Fruit fly (Drosophila melanogaster) whole organism, embryonic: ENCODE measurements around the gene CG7611.
A peak's percentile ranks its signal among the peaks of the same experiment; 100 is the strongest.

Experiments used
- Bdp1 ChIP-seq: fragments of 200-800 bp; sonication (Bioruptor generic); optimal IDR thresholded peaks from 3 replicates; lab custom pipeline; 2016; ENCODE audit warnings: missing biosample characterization, missing genetic modification characterization
- Bgb ChIP-seq: fragments of 200-800 bp; sonication (Bioruptor generic); IDR thresholded peaks from 2 replicates; pipeline ENCODE4 v1.3.6; 2022; ENCODE audit warnings: missing biosample characterization, missing genetic modification characterization; ENCODE audit not compliant: partially characterized antibody
- CG10147 ChIP-seq: fragments of 200-800 bp; sonication (Bioruptor generic); optimal IDR thresholded peaks from 2 replicates; lab custom pipeline; 2019; ENCODE audit warnings: missing biosample characterization, mild to moderate bottlenecking, missing genetic modification characterization, moderate library complexity
- CG11085 ChIP-seq: fragments of 200-800 bp; sonication (Bioruptor generic); IDR thresholded peaks from 2 replicates; pipeline ENCODE4 v1.3.6; 2022; ENCODE audit warnings: missing biosample characterization, missing genetic modification characterization
- CG1233 ChIP-seq: fragments of 200-800 bp; sonication (Bioruptor generic); optimal IDR thresholded peaks from 4 replicates; lab custom pipeline; 2018; ENCODE audit warnings: missing biosample characterization, mild to moderate bottlenecking, missing genetic modification characterization
- CG12659 ChIP-seq: fragments of 200-800 bp; sonication (Bioruptor generic); optimal IDR thresholded peaks from 3 replicates; lab custom pipeline; 2017; ENCODE audit warnings: mild to moderate bottlenecking, missing biosample characterization, missing genetic modification reagents, missing genetic modification characterization
- CG12769 ChIP-seq: fragments of 200-800 bp; sonication (Bioruptor generic); optimal IDR thresholded peaks from 2 replicates; lab custom pipeline; 2019; ENCODE audit warnings: missing biosample characterization, mild to moderate bottlenecking, missing genetic modification characterization, moderate library complexity
- CG17186 ChIP-seq: fragments of 200-800 bp; sonication (Bioruptor generic); optimal IDR thresholded peaks from 3 replicates; lab custom pipeline; 2017; ENCODE audit warnings: missing biosample characterization, missing genetic modification reagents, missing genetic modification characterization
- CG17802 ChIP-seq: fragments of 200-800 bp; sonication (Bioruptor generic); optimal IDR thresholded peaks from 2 replicates; lab custom pipeline; 2018; ENCODE audit warnings: missing biosample characterization, mild to moderate bottlenecking, missing genetic modification characterization, moderate library complexity
- CG17829 ChIP-seq: fragments of 200-800 bp; optimal IDR thresholded peaks from 2 replicates; lab custom pipeline; 2019; ENCODE audit warnings: missing biosample characterization, mild to moderate bottlenecking, missing genetic modification characterization, moderate library complexity
- CG18476 ChIP-seq: fragments of 200-800 bp; sonication (Bioruptor generic); optimal IDR thresholded peaks from 2 replicates; lab custom pipeline; 2016; ENCODE audit warnings: missing biosample characterization, mild to moderate bottlenecking, missing genetic modification characterization
- CG30020 ChIP-seq: fragments of 200-800 bp; optimal IDR thresholded peaks from 2 replicates; lab custom pipeline; 2019; ENCODE audit warnings: missing biosample characterization, mild to moderate bottlenecking, missing genetic modification characterization, moderate library complexity
- CG3065 ChIP-seq: fragments of 200-800 bp; sonication (Bioruptor generic); optimal IDR thresholded peaks from 2 replicates; lab custom pipeline; 2016; ENCODE audit warnings: missing biosample characterization, missing genetic modification characterization
- CG32767 ChIP-seq: fragments of 200-800 bp; sonication (Bioruptor generic); IDR thresholded peaks from 2 replicates; pipeline ENCODE4 v1.3.6; 2022; ENCODE audit warnings: missing biosample characterization, missing genetic modification characterization
- CG33557 ChIP-seq: fragments of 200-800 bp; sonication (Bioruptor generic); optimal IDR thresholded peaks from 2 replicates; lab custom pipeline; 2019; ENCODE audit warnings: missing biosample characterization, mild to moderate bottlenecking, missing genetic modification characterization, moderate library complexity
- CG42726 ChIP-seq: fragments of 200-800 bp; sonication (Bioruptor generic); IDR thresholded peaks from 2 replicates; pipeline ENCODE4 v1.3.6; 2022; ENCODE audit warnings: missing biosample characterization, missing genetic modification characterization; ENCODE audit not compliant: partially characterized antibody
- CG4617 ChIP-seq: fragments of 200-800 bp; sonication (Bioruptor generic); optimal IDR thresholded peaks from 3 replicates; lab custom pipeline; 2016; ENCODE audit warnings: missing biosample characterization, missing genetic modification characterization, borderline replicate concordance
- CG8388 ChIP-seq: fragments of 200-800 bp; sonication (Bioruptor generic); optimal IDR thresholded peaks from 2 replicates; lab custom pipeline; 2019; ENCODE audit warnings: missing biosample characterization, mild to moderate bottlenecking, missing genetic modification characterization, moderate library complexity
- Ets65A ChIP-seq: fragments of 200-800 bp; sonication (Bioruptor generic); peaks from one replicate; lab custom pipeline; 2016; ENCODE audit warnings: missing biosample characterization, missing genetic modification characterization
- Gug ChIP-seq: fragments of 200-800 bp; sonication (Bioruptor generic); IDR thresholded peaks from 4 replicates; pipeline ENCODE4 v1.3.6; 2022; ENCODE audit warnings: missing biosample characterization, missing genetic modification characterization
- HHEX ChIP-seq: fragments of 200-800 bp; sonication (Bioruptor generic); optimal IDR thresholded peaks from 3 replicates; lab custom pipeline; 2017; ENCODE audit warnings: missing biosample characterization, mild to moderate bottlenecking, missing genetic modification characterization, missing genetic modification reagents
- Hmr ChIP-seq: fragments of 200-800 bp; sonication (Bioruptor generic); optimal IDR thresholded peaks from 3 replicates; lab custom pipeline; 2017; ENCODE audit warnings: mild to moderate bottlenecking, missing biosample characterization, missing genetic modification reagents, missing genetic modification characterization
- Hr78 ChIP-seq, 2 experiments: fragments of 200-800 bp in 1 of 2; fragments of >200 bp in 1 of 2; sonication (Bioruptor generic) in 1 of 2; optimal IDR thresholded peaks; 2 replicates each; lab custom pipeline; 2017 to 2019; ENCODE audit warnings: missing biosample characterization in 2 of 2, missing genetic modification characterization in 2 of 2, mild to moderate bottlenecking in 1 of 2, moderate library complexity in 1 of 2
- Jarid2 ChIP-seq: fragments of 200-800 bp; sonication (Bioruptor generic); optimal IDR thresholded peaks from 3 replicates; lab custom pipeline; 2017; ENCODE audit warnings: mild to moderate bottlenecking, missing biosample characterization, missing genetic modification reagents, missing genetic modification characterization
- Lhr ChIP-seq: fragments of 200-800 bp; sonication (Bioruptor generic); optimal IDR thresholded peaks from 3 replicates; lab custom pipeline; 2017; ENCODE audit warnings: mild to moderate bottlenecking, missing biosample characterization, missing genetic modification reagents, missing genetic modification characterization
- Mrtf ChIP-seq: fragments of 200-800 bp; sonication (Bioruptor generic); IDR thresholded peaks from 3 replicates; pipeline ENCODE4 v1.3.6; 2022; ENCODE audit warnings: missing biosample characterization, missing genetic modification characterization
- Nf-YA ChIP-seq: fragments of 200-800 bp; sonication (Bioruptor generic); IDR thresholded peaks from 2 replicates; pipeline ENCODE4 v1.3.6; 2022; ENCODE audit warnings: missing biosample characterization, missing genetic modification characterization
- Optix ChIP-seq: fragments of 200-800 bp; sonication (Bioruptor generic); IDR thresholded peaks from 3 replicates; pipeline ENCODE4 v1.3.6; 2022; ENCODE audit warnings: missing biosample characterization, missing genetic modification characterization
- Stat92E ChIP-seq, 3 experiments: fragments of >200 bp in 2 of 3; fragments of 200-800 bp in 1 of 3; sonication (Bioruptor generic) in 1 of 3; optimal IDR thresholded peaks; 2 replicates each; lab custom pipeline; 2017 to 2019; ENCODE audit warnings: missing biosample characterization in 3 of 3, missing genetic modification characterization in 3 of 3, mild to moderate bottlenecking in 1 of 3, moderate library complexity in 1 of 3
- Taf1 ChIP-seq: fragments of 200-800 bp; sonication (Bioruptor generic); IDR thresholded peaks from 2 replicates; pipeline ENCODE4 v1.3.6; 2022; ENCODE audit warnings: missing biosample characterization, missing genetic modification characterization
- crp ChIP-seq, 2 experiments: fragments of 200-800 bp; sonication (Bioruptor generic); optimal IDR thresholded peaks; 2 replicates in 1 of 2; 3 replicates in 1 of 2; lab custom pipeline; 2017; ENCODE audit warnings: missing biosample characterization in 2 of 2, missing genetic modification characterization in 2 of 2, mild to moderate bottlenecking in 1 of 2, moderate library complexity in 1 of 2
- danr ChIP-seq: fragments of 200-800 bp; sonication (Bioruptor generic); IDR thresholded peaks from 2 replicates; pipeline ENCODE4 v1.3.6; 2022; ENCODE audit warnings: missing biosample characterization, missing genetic modification characterization
- dati ChIP-seq: fragments of 200-800 bp; sonication (Bioruptor generic); IDR thresholded peaks from 2 replicates; pipeline ENCODE4 v1.3.6; 2022; ENCODE audit warnings: missing biosample characterization, missing genetic modification characterization
- gfzf ChIP-seq: fragments of 200-800 bp; sonication (Bioruptor generic); optimal IDR thresholded peaks from 2 replicates; lab custom pipeline; 2016; ENCODE audit warnings: missing biosample characterization, mild to moderate bottlenecking, missing genetic modification characterization, moderate library complexity
- hbn ChIP-seq: fragments of 200-800 bp; sonication (Bioruptor generic); IDR thresholded peaks from 2 replicates; pipeline ENCODE4 v1.3.6; 2022; ENCODE audit warnings: missing biosample characterization, missing genetic modification characterization; ENCODE audit not compliant: partially characterized antibody
- jing ChIP-seq: fragments of 200-800 bp; sonication (Bioruptor generic); optimal IDR thresholded peaks from 2 replicates; lab custom pipeline; 2018; ENCODE audit warnings: missing biosample characterization, mild to moderate bottlenecking, missing genetic modification characterization
- nau ChIP-seq: fragments of 200-800 bp; sonication (Bioruptor generic); optimal IDR thresholded peaks from 3 replicates; lab custom pipeline; 2017; ENCODE audit warnings: missing biosample characterization, mild to moderate bottlenecking, missing genetic modification characterization, missing genetic modification reagents
- nerfin-1 ChIP-seq: fragments of 200-800 bp; sonication (Bioruptor generic); optimal IDR thresholded peaks from 3 replicates; lab custom pipeline; 2019; ENCODE audit warnings: missing biosample characterization, mild to moderate bottlenecking, missing genetic modification characterization, moderate library complexity
- nom ChIP-seq: fragments of 200-800 bp; sonication (Bioruptor generic); optimal IDR thresholded peaks from 2 replicates; lab custom pipeline; 2017; ENCODE audit warnings: missing biosample characterization, missing genetic modification characterization, mild to moderate bottlenecking, moderate library complexity, missing genetic modification reagents
- pho ChIP-seq: fragments of 200-800 bp; sonication (Bioruptor generic); optimal IDR thresholded peaks from 2 replicates; lab custom pipeline; 2016; ENCODE audit warnings: missing biosample characterization, missing genetic modification characterization
- pzg ChIP-seq: fragments of 200-800 bp; sonication (Bioruptor generic); optimal IDR thresholded peaks from 3 replicates; lab custom pipeline; 2018; ENCODE audit warnings: missing biosample characterization, mild to moderate bottlenecking, missing genetic modification characterization, moderate library complexity
- sisA ChIP-seq: fragments of 200-800 bp; sonication (Bioruptor generic); IDR thresholded peaks from 2 replicates; pipeline ENCODE4 v1.3.6; 2022; ENCODE audit warnings: missing biosample characterization, missing genetic modification characterization
- slou ChIP-seq: fragments of 200-800 bp; sonication (Bioruptor generic); optimal IDR thresholded peaks from 3 replicates; lab custom pipeline; 2016; ENCODE audit warnings: missing biosample characterization, missing genetic modification characterization
- stc ChIP-seq: fragments of 200-800 bp; sonication (Bioruptor generic); IDR thresholded peaks from 2 replicates; pipeline ENCODE4 v1.3.6; 2022; ENCODE audit warnings: missing biosample characterization, missing genetic modification characterization
- stwl ChIP-seq: fragments of 200-800 bp; sonication (Bioruptor generic); optimal IDR thresholded peaks from 3 replicates; lab custom pipeline; 2018; ENCODE audit warnings: missing biosample characterization, mild to moderate bottlenecking, missing genetic modification characterization, moderate library complexity
- wek ChIP-seq: fragments of 200-800 bp; sonication (Bioruptor generic); optimal IDR thresholded peaks from 3 replicates; lab custom pipeline; 2018; ENCODE audit warnings: missing biosample characterization, mild to moderate bottlenecking, missing genetic modification characterization, moderate library complexity
- zen ChIP-seq: fragments of 200-800 bp; sonication (Bioruptor generic); optimal IDR thresholded peaks from 3 replicates; lab custom pipeline; 2018; ENCODE audit warnings: missing biosample characterization, mild to moderate bottlenecking, missing genetic modification characterization, moderate library complexity

CG7611 gene

dm6 chr3L:21523059-21523836 is at the start of gene CG7611 (continued):
- peak in 1 of 2 experiments; percentile 20 for TF ChIP-seq Hr78 (GFP tag; optimal IDR thresholded peaks at IDR 0.05; lab: Kevin White, UChicago)
- TF ChIP-seq CG10147 (GFP tag; lab: Kevin White, UChicago): no peak
- TF ChIP-seq CG17186: peak; percentile 9
- peak; percentile 17 for TF ChIP-seq Lhr (GFP tag; lab: Kevin White, UChicago)
- TF ChIP-seq CG12769 (tag; lab: Kevin White, UChicago): no peak
- TF ChIP-seq HHEX (GFP tag; lab: Kevin White, UChicago): no peak
- no peak for TF ChIP-seq Jarid2 (GFP tag; lab: Kevin White, UChicago)
- TF ChIP-seq CG18476 (GFP tag; lab: Kevin White, UChicago): no peak
- no peak for TF ChIP-seq nau (GFP tag; lab: Kevin White, UChicago)
- peak; percentile 31 for TF ChIP-seq CG17829 (tag; lab: Kevin White, UChicago)
- TF ChIP-seq CG17802 (tag; lab: Kevin White, UChicago): no peak
- TF ChIP-seq Optix: no peak
- TF ChIP-seq CG4617: peak; percentile 79
- TF ChIP-seq hbn (GFP tag; lab: Robert Waterston, UW): peak; percentile 21; the same call in 1 of the 2 replicates
- TF ChIP-seq Mrtf: no peak
- 0 out of 2 replicates have a peak, but pooled peaks have one; percentile 27 for TF ChIP-seq Bgb (GFP tag; lab: Robert Waterston, UW)
- TF ChIP-seq CG33557 (GFP tag; lab: Kevin White, UChicago): no peak
- TF ChIP-seq CG32767 (GFP tag; lab: Robert Waterston, UW): peak; percentile 78; the same call in 1 of the 2 replicates
- no peak for TF ChIP-seq zen
- no peak for TF ChIP-seq CG3065
- TF ChIP-seq dati (GFP tag; lab: Robert Waterston, UW): no peak
- TF ChIP-seq CG1233 (GFP tag; lab: Kevin White, UChicago): no peak
- no peak for TF ChIP-seq Bdp1 (GFP tag; lab: Kevin White, UChicago)
- peak; percentile 78 for TF ChIP-seq gfzf (GFP tag; lab: Kevin White, UChicago)
- TF ChIP-seq Hmr (GFP tag; lab: Kevin White, UChicago): no peak
- no peak for TF ChIP-seq Taf1
- peak in 1 of 3 experiments; percentile 13 for TF ChIP-seq Stat92E (GFP tag; optimal IDR thresholded peaks at IDR 0.05; lab: Kevin White, UChicago)
- TF ChIP-seq nom (GFP tag; lab: Kevin White, UChicago): peak; percentile 12
- TF ChIP-seq Nf-YA (GFP tag; lab: Robert Waterston, UW): no peak
- no peak for TF ChIP-seq CG42726 (GFP tag; lab: Robert Waterston, UW)
- TF ChIP-seq Gug (GFP tag; lab: Robert Waterston, UW): no peak
- peak; percentile 52 for TF ChIP-seq pzg (GFP tag; lab: Kevin White, UChicago)
- no peak for TF ChIP-seq sisA (GFP tag; lab: Robert Waterston, UW)
- TF ChIP-seq danr (GFP tag; lab: Robert Waterston, UW): no peak
- TF ChIP-seq wek (GFP tag; lab: Kevin White, UChicago): peak; percentile 22
- no peak for TF ChIP-seq Ets65A
- TF ChIP-seq CG30020 (tag; lab: Kevin White, UChicago): peak; percentile 87
- TF ChIP-seq stc: 0 out of 2 replicates have a peak, but pooled peaks have one; percentile 4
- peak in 1 of 2 experiments; percentile 68 for TF ChIP-seq crp (GFP tag; optimal IDR thresholded peaks at IDR 0.05; lab: Kevin White, UChicago)
- peak; percentile 57 for TF ChIP-seq stwl (tag; lab: Kevin White, UChicago)
- TF ChIP-seq slou: no peak
- no peak for TF ChIP-seq jing
- no peak for TF ChIP-seq CG11085
- TF ChIP-seq CG12659 (GFP tag; lab: Kevin White, UChicago): no peak
- no peak for TF ChIP-seq CG8388
- no peak for TF ChIP-seq nerfin-1 (tag; lab: Kevin White, UChicago)
- TF ChIP-seq pho (GFP tag; lab: Kevin White, UChicago): no peak
